Worm (Caenorhabditis elegans): Measurements from ENCODE around the gene ttr-32.

ttr-32 gene

ce11 chrIII:7572781-7573400 is 6.7 kb downstream of the ttr-32 start, which contains the start of the genes rpl-9 and lpd-7 (continued):
- TF ChIP-seq ceh-63 (GFP tag; optimal IDR thresholded peaks at IDR 0.05) = no peak
- no peak for TF ChIP-seq nhr-12 (tag; optimal IDR thresholded peaks at IDR 0.05)
- TF ChIP-seq unc-130 (tag; optimal IDR thresholded peaks at IDR 0.05) = peak; percentile 80
- TF ChIP-seq dsc-1 (tag; optimal IDR thresholded peaks at IDR 0.05) = peak; percentile 51
- TF ChIP-seq fkh-4 (tag; optimal IDR thresholded peaks at IDR 0.05; ENCODE audit: borderline replicate concordance) = no peak
- no peak for TF ChIP-seq ztf-11 (tag; optimal IDR thresholded peaks at IDR 0.05)
- TF ChIP-seq ceh-8 (GFP tag; optimal IDR thresholded peaks at IDR 0.05) = no peak
- TF ChIP-seq nhr-84 (tag; optimal IDR thresholded peaks at IDR 0.05) = no peak
- TF ChIP-seq nhr-19 (GFP tag; conservative IDR thresholded peaks at IDR 0.05) = peak; percentile 78
- peak; percentile 34 for TF ChIP-seq aly-2 (tag; optimal IDR thresholded peaks at IDR 0.05)
- TF ChIP-seq nhr-85 (tag) = peak; percentile 84
- peak; percentile 29 for TF ChIP-seq vab-15 (tag; optimal IDR thresholded peaks at IDR 0.05)
- no peak for TF ChIP-seq unc-62 (GFP tag; optimal IDR thresholded peaks at IDR 0.05)
- TF ChIP-seq dpl-1 (GFP tag; optimal IDR thresholded peaks at IDR 0.05) = peak; percentile 69 to 80 (median 79)
- no peak for TF ChIP-seq C34B4.2 (tag; optimal IDR thresholded peaks at IDR 0.05)
- peak; percentile 39 for TF ChIP-seq egl-13 (tag; optimal IDR thresholded peaks at IDR 0.05)
- TF ChIP-seq nhr-20 (tag; optimal IDR thresholded peaks at IDR 0.05) = peak; percentile 79
- TF ChIP-seq ces-1 (GFP tag; optimal IDR thresholded peaks at IDR 0.05) = no peak
- TF ChIP-seq unc-86 (tag; optimal IDR thresholded peaks at IDR 0.05) = peak; percentile 66
- no peak for TF ChIP-seq zag-1 (tag; optimal IDR thresholded peaks at IDR 0.05)
- peak in 4 of 6 experiments; percentile 28 to 87 (median 73) for TF ChIP-seq elt-3 (tag; optimal IDR thresholded peaks at IDR 0.05)
- no peak for TF ChIP-seq pqm-1 (tag; optimal IDR thresholded peaks at IDR 0.05)
- peak; percentile 74 for TF ChIP-seq fkh-8 (tag; optimal IDR thresholded peaks at IDR 0.05)
- TF ChIP-seq nhr-237 (tag; optimal IDR thresholded peaks at IDR 0.05) = peak; percentile 31
- no peak for TF ChIP-seq nhr-28 (tag; optimal IDR thresholded peaks at IDR 0.05)
- TF ChIP-seq irx-1 (tag; optimal IDR thresholded peaks at IDR 0.05) = peak; percentile 41
- 0 out of 2 replicates have a peak, but pooled peaks have one; percentile 11 for TF ChIP-seq ceh-88 (GFP tag; IDR thresholded peaks at IDR 0.05)
- no peak for TF ChIP-seq ets-5 (GFP tag; IDR thresholded peaks at IDR 0.05)
- TF ChIP-seq sox-4 (tag; optimal IDR thresholded peaks at IDR 0.05) = no peak
- no peak for TF ChIP-seq mab-9 (GFP tag; IDR thresholded peaks at IDR 0.05)
- TF ChIP-seq efl-1 (optimal IDR thresholded peaks at IDR 0.05) = peak; percentile 86 to 88
- peak; percentile 75 to 97 for TF ChIP-seq efl-1 (GFP tag; optimal IDR thresholded peaks at IDR 0.05 in 1 of 2)
- TF ChIP-seq mdl-1 (tag; optimal IDR thresholded peaks at IDR 0.05) = peak in 1 of 2 experiments; percentile 81
- peak; percentile 83 to 95 for TF ChIP-seq lsy-2 (tag; optimal IDR thresholded peaks at IDR 0.05)
- peak; percentile 88 to 92 for TF ChIP-seq lin-35 (GFP tag; optimal IDR thresholded peaks at IDR 0.05)
- peak; percentile 68 for TF ChIP-seq tbx-2 (tag; optimal IDR thresholded peaks at IDR 0.05)

ce11 chrIII:7579324-7579723 is 13.1 kb downstream of the ttr-32 start, which contains the start of gene mfsd-6:
Gene mfsd-6, minus strand, starts transcription at chrIII:7579411.
- TF ChIP-seq lin-35 (GFP tag; optimal IDR thresholded peaks at IDR 0.05) = no peak
- TF ChIP-seq rnt-1 (tag; optimal IDR thresholded peaks at IDR 0.05) = no peak
- TF ChIP-seq isw-1 (GFP tag; IDR thresholded peaks at IDR 0.05) = no peak
- TF ChIP-seq elt-3 (tag; optimal IDR thresholded peaks at IDR 0.05) = no peak
- TF ChIP-seq nhr-28 (tag; optimal IDR thresholded peaks at IDR 0.05) = no peak
- no peak for TF ChIP-seq mdl-1 (tag; optimal IDR thresholded peaks at IDR 0.05)
- TF ChIP-seq C04F5.9 (tag; optimal IDR thresholded peaks at IDR 0.05) = no peak
- no peak for TF ChIP-seq unc-86 (tag; optimal IDR thresholded peaks at IDR 0.05)
- TF ChIP-seq nhr-71 (tag; optimal IDR thresholded peaks at IDR 0.05) = peak; percentile 48
- TF ChIP-seq nhr-19 (GFP tag; conservative IDR thresholded peaks at IDR 0.05) = no peak
- no peak for TF ChIP-seq C34B4.2 (tag; optimal IDR thresholded peaks at IDR 0.05)
- TF ChIP-seq lin-14 (GFP tag; optimal IDR thresholded peaks at IDR 0.05) = peak; percentile 54
- no peak for TF ChIP-seq sox-4 (tag; optimal IDR thresholded peaks at IDR 0.05)
- TF ChIP-seq skn-1 (tag; optimal IDR thresholded peaks at IDR 0.05) = peak; percentile 12
- no peak for TF ChIP-seq egl-27 (tag; optimal IDR thresholded peaks at IDR 0.05)
- no peak for TF ChIP-seq fos-1 (tag; optimal IDR thresholded peaks at IDR 0.05)
- TF ChIP-seq fkh-8 (tag; optimal IDR thresholded peaks at IDR 0.05) = peak; percentile 43
- no peak for TF ChIP-seq nhr-77 (tag; optimal IDR thresholded peaks at IDR 0.05)
- TF ChIP-seq mep-1 (tag; optimal IDR thresholded peaks at IDR 0.05) = no peak
- no peak for TF ChIP-seq snpc-4 (tag; optimal IDR thresholded peaks at IDR 0.05)
- TF ChIP-seq snu-23 (GFP tag; optimal IDR thresholded peaks at IDR 0.05) = no peak
- TF ChIP-seq alr-1 (tag; optimal IDR thresholded peaks at IDR 0.05; ENCODE audit: borderline replicate concordance) = no peak
- TF ChIP-seq ztf-4 (tag; optimal IDR thresholded peaks at IDR 0.05) = peak; percentile 30
- TF ChIP-seq ceh-88 (GFP tag; IDR thresholded peaks at IDR 0.05) = no peak
- TF ChIP-seq elt-2 (tag; optimal IDR thresholded peaks at IDR 0.05) = no peak
- no peak for TF ChIP-seq blmp-1 (tag; optimal IDR thresholded peaks at IDR 0.05)

Measured in whole organism, L1 larva.